Worm (Caenorhabditis elegans): ENCODE data around the gene clp-6.

Gene clp-6

ce11 chrIV:1385500-1385899 is 49.3 kb downstream of the clp-6 start:
- TF ChIP-seq him-1 (tag; optimal IDR thresholded peaks at IDR 0.05) (no peak), W03F9.2 (tag; optimal IDR thresholded peaks at IDR 0.05) (no peak), dao-5 (tag; optimal IDR thresholded peaks at IDR 0.05) (no peak)

- TF ChIP-seq W03F9.2 (tag; optimal IDR thresholded peaks at IDR 0.05): no peak
- TF ChIP-seq him-1 (tag; optimal IDR thresholded peaks at IDR 0.05): no peak
- no peak for TF ChIP-seq dao-5 (tag; optimal IDR thresholded peaks at IDR 0.05)
Measured at ce11 chrIV:1381596-1382274, 53.1 kb downstream of the clp-6 start.

Data from whole organism, L4/young adult.